Worm (Caenorhabditis elegans): ENCODE results near the gene C49C8.1.

- TF ChIP-seq R02D3.7 (tag; optimal IDR thresholded peaks at IDR 0.05) (no peak), ceh-16 (tag; optimal IDR thresholded peaks at IDR 0.05) (no peak), zag-1 (tag; optimal IDR thresholded peaks at IDR 0.05) (no peak), ztf-11 (tag; optimal IDR thresholded peaks at IDR 0.05) (no peak), snpc-4 (tag; optimal IDR thresholded peaks at IDR 0.05) (no peak), unc-39 (tag; optimal IDR thresholded peaks at IDR 0.05) (no peak), fos-1 (tag; optimal IDR thresholded peaks at IDR 0.05) (no peak), nhr-23 (tag; optimal IDR thresholded peaks at IDR 0.05) (no peak), mab-5 (tag; optimal IDR thresholded peaks at IDR 0.05) (no peak), skn-1 (tag; optimal IDR thresholded peaks at IDR 0.05) (no peak), nhr-237 (tag; optimal IDR thresholded peaks at IDR 0.05) (no peak), sma-9 (GFP tag; optimal IDR thresholded peaks at IDR 0.05) (no peak), sma-9 (tag; optimal IDR thresholded peaks at IDR 0.05) (no peak), egl-27 (tag; optimal IDR thresholded peaks at IDR 0.05) (no peak), nhr-21 (tag; optimal IDR thresholded peaks at IDR 0.05) (no peak)
Measured at ce11 chrIV:8654115-8654628, at the start of gene C49C8.1.

All from whole organism, L2 larva.